Fruit fly (Drosophila melanogaster) whole organism, pupa: ENCODE results near the gene dysf.

Source experiments
- CG10348 ChIP-seq: fragments of 200-800 bp; sonication (Bioruptor generic); IDR thresholded peaks from 2 replicates; pipeline ENCODE4 v1.3.6; 2022; ENCODE audit warnings: missing biosample characterization, missing genetic modification characterization
- CG12605 ChIP-seq: fragments of 200-800 bp; sonication (Bioruptor generic); IDR thresholded peaks from 2 replicates; pipeline ENCODE4 v1.3.6; 2022; ENCODE audit warnings: missing biosample characterization, missing genetic modification characterization
- CG14655 ChIP-seq: fragments of 200-800 bp; sonication (Bioruptor generic); optimal IDR thresholded peaks from 3 replicates; lab custom pipeline; 2017; ENCODE audit warnings: mild to moderate bottlenecking, missing biosample characterization, missing genetic modification reagents, missing genetic modification characterization
- CG15710 ChIP-seq: fragments of 200-800 bp; sonication (Bioruptor generic); optimal IDR thresholded peaks from 2 replicates; lab custom pipeline; 2018; ENCODE audit warnings: missing biosample characterization, mild to moderate bottlenecking, missing genetic modification characterization, moderate library complexity
- CG17806 ChIP-seq: fragments of 200-800 bp; sonication (Bioruptor generic); optimal IDR thresholded peaks from 2 replicates; lab custom pipeline; 2018; ENCODE audit warnings: missing biosample characterization, mild to moderate bottlenecking, missing genetic modification characterization, moderate library complexity
- CG8159 ChIP-seq: fragments of 200-800 bp; sonication (Bioruptor generic); optimal IDR thresholded peaks from 3 replicates; lab custom pipeline; 2018; ENCODE audit warnings: missing biosample characterization, mild to moderate bottlenecking, missing genetic modification characterization, moderate library complexity
- EcR ChIP-seq: fragments of 200-800 bp; sonication (Bioruptor generic); optimal IDR thresholded peaks from 3 replicates; lab custom pipeline; 2019; ENCODE audit warnings: missing biosample characterization, missing genetic modification characterization, mild to moderate bottlenecking, moderate library complexity, missing genetic modification reagents
- Pif1B ChIP-seq: fragments of 200-800 bp; sonication (Bioruptor generic); optimal IDR thresholded peaks from 3 replicates; lab custom pipeline; 2016; ENCODE audit warnings: missing biosample characterization, missing genetic modification characterization
- Snoo ChIP-seq: fragments of 200-800 bp; sonication (Bioruptor generic); optimal IDR thresholded peaks from 3 replicates; lab custom pipeline; 2017; ENCODE audit warnings: missing biosample characterization, mild to moderate bottlenecking, missing genetic modification characterization, inconsistent platforms
- fd96Ca ChIP-seq: fragments of 200-800 bp; sonication (Bioruptor generic); IDR thresholded peaks from 3 replicates; pipeline ENCODE4 v1.3.6; 2022; ENCODE audit warnings: missing biosample characterization, missing genetic modification characterization

DNA sequence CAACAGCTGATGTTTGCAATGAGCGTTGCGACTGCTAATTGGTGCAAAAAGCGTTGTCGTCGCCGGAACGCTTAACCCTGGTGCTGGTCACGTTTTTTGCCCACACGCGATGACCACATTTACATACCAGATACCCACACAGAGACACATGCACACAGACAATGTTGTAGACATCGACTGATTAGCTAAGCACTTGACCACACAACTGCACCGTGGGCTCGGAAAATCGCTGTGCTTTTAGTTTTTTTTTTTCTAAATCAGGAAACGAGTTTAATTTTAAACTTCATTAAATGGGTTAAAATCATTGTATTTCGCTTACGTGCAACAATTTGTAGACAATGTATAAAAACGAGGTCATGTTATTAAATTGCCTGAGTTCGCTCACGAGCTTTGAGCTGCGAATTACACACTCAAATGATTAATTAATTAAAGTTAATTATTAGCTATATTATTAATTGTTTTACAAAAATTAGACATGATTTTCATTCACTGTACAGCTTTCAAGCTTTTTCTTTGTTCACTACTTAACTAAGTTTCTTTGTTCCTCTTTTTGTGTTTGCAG, 30.0 kb upstream of the dysf start:
- TF ChIP-seq CG15710 (tag; lab: Kevin White, UChicago) (no peak), CG8159 (tag; lab: Kevin White, UChicago) (no peak), EcR (GFP tag; lab: Kevin White, UChicago) (no peak), Pif1B (GFP tag; lab: Kevin White, UChicago) (no peak), fd96Ca (GFP tag; lab: Robert Waterston, UW) (0 out of 3 replicates have a peak, but pooled peaks have one; percentile 41), CG12605 (no peak), CG14655 (GFP tag; lab: Kevin White, UChicago) (no peak), CG10348 (no peak), Snoo (tag; lab: Kevin White, UChicago) (no peak), CG17806 (tag; lab: Kevin White, UChicago) (no peak)
